Worm (Caenorhabditis elegans) whole organism, early embryonic: Measurements from ENCODE around the gene lron-1.

Experiments used
- B0310.2 ChIP-seq: sonication (generic microtip); optimal IDR thresholded peaks from 2 replicates; lab custom pipeline; 2016; ENCODE audit warnings: mild to moderate bottlenecking, missing genetic modification characterization, missing compliant biosample characterization
- F13C5.2 ChIP-seq: sonication (generic microtip); optimal IDR thresholded peaks from 2 replicates; lab custom pipeline; 2017; ENCODE audit warnings: mild to moderate bottlenecking, missing genetic modification characterization, inconsistent platforms, missing compliant biosample characterization
- aly-1 ChIP-seq: sonication (generic microtip); optimal IDR thresholded peaks from 2 replicates; lab custom pipeline; 2016; ENCODE audit warnings: missing genetic modification characterization, missing compliant biosample characterization
- ama-1 ChIP-seq: fragments of 150-350 bp; optimal IDR thresholded peaks from 2 replicates; lab custom pipeline; 2014
- ceh-13 ChIP-seq: fragments of 200-800 bp; sonication (Bioruptor generic); optimal IDR thresholded peaks from 2 replicates; lab custom pipeline; 2018; ENCODE audit warnings: mild to moderate bottlenecking, missing genetic modification characterization, missing compliant biosample characterization
- ceh-36 ChIP-seq: sonication (generic microtip); optimal IDR thresholded peaks from 2 replicates; lab custom pipeline; 2016; ENCODE audit warnings: missing genetic modification characterization, inconsistent platforms, missing compliant biosample characterization
- ets-7 ChIP-seq: sonication (generic microtip); optimal IDR thresholded peaks from 2 replicates; lab custom pipeline; 2016; ENCODE audit warnings: missing genotype, missing genetic modification characterization, missing compliant biosample characterization
- flt-1 ChIP-seq: fragments of 200-800 bp; sonication (Bioruptor generic); IDR thresholded peaks from 2 replicates; pipeline ENCODE4 v1.3.6; 2022; ENCODE audit warnings: missing genetic modification characterization, missing compliant biosample characterization
- hmbx-1 ChIP-seq: sonication (generic microtip); optimal IDR thresholded peaks from 2 replicates; lab custom pipeline; 2016; ENCODE audit warnings: mild to moderate bottlenecking, missing genetic modification characterization, missing compliant biosample characterization
- hmg-4 ChIP-seq: fragments of 200-800 bp; sonication (Bioruptor generic); optimal IDR thresholded peaks from 2 replicates; lab custom pipeline; 2018; ENCODE audit warnings: mild to moderate bottlenecking, missing genetic modification characterization, missing compliant biosample characterization
- hnd-1 ChIP-seq: sonication (generic microtip); optimal IDR thresholded peaks from 2 replicates; lab custom pipeline; 2016; ENCODE audit warnings: missing genetic modification characterization, missing compliant biosample characterization
- pes-1 ChIP-seq: fragments of 200-800 bp; sonication (Bioruptor generic); IDR thresholded peaks from 2 replicates; pipeline ENCODE4 v1.3.6; 2022; ENCODE audit warnings: missing genetic modification reagents, missing genetic modification characterization, missing compliant biosample characterization
- scrt-1 ChIP-seq: fragments of 200-800 bp; sonication (Bioruptor generic); IDR thresholded peaks from 2 replicates; pipeline ENCODE4 v1.3.6; 2022; ENCODE audit warnings: missing genetic modification characterization, missing compliant biosample characterization
- sea-1 ChIP-seq: fragments of 200-800 bp; sonication (Bioruptor generic); conservative IDR thresholded peaks from 2 replicates; pipeline ENCODE4 v1.3.6; 2022; ENCODE audit warnings: missing genetic modification characterization, missing compliant biosample characterization
- tbx-11 ChIP-seq: fragments of 200-800 bp; sonication (Bioruptor generic); IDR thresholded peaks from 2 replicates; pipeline ENCODE4 v1.3.6; 2022; ENCODE audit warnings: missing genetic modification characterization, missing compliant biosample characterization
- tbx-37 ChIP-seq: fragments of 200-800 bp; sonication (Bioruptor generic); conservative IDR thresholded peaks from 2 replicates; pipeline ENCODE4 v1.3.6; 2022; ENCODE audit warnings: missing genetic modification reagents, missing genetic modification characterization, missing compliant biosample characterization
- tra-4 ChIP-seq: sonication (generic microtip); optimal IDR thresholded peaks from 2 replicates; lab custom pipeline; 2017; ENCODE audit warnings: missing genetic modification characterization, missing compliant biosample characterization

Gene lron-1

DNA sequence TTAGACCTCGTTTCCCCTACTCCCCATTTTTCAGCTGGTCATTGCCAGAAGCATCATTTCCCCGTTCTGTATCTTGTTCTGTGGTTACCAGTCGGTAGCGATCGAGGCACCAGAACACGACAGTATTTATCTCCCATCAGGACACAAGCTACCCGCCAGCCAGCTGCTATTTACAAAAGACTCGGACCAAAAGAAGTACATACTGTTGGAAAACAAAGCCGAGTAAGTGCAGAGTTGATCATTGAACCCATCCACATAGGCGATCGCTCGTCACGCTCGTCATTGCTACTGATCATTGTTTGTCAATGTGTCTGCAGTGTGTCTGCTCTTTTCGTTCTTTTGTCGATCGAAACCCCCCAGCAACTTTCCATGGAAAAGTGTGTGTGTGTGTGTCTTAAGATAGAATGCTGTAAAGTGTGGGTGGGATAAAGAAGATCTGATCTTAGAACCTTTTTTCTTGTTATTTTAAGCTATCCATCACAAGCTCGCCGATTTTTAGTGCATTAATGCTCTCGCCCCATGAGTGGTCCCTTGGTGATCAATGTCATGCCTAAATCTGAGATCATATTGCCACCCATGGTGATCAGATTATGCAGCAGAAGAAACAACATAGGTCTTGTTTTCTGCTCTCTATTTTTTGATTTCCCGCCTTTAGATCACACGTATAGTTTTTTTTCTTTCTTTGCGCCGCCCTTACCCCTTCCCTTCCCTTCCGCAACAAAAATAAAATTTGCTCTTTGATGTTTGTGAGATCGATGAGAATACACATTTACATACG lies 12.8 kb upstream of the lron-1 start:
- TF ChIP-seq flt-1 (GFP tag; lab: Robert Waterston, UW), result no peak
- no peak for TF ChIP-seq ceh-36
- no peak for TF ChIP-seq ama-1 (lab: Kevin White, UChicago)
- no peak for TF ChIP-seq B0310.2 (tag; lab: Kevin White, UChicago)
- TF ChIP-seq scrt-1 (GFP tag; lab: Robert Waterston, UW), result no peak
- TF ChIP-seq aly-1, result no peak
- TF ChIP-seq tbx-11, result no peak
- no peak for TF ChIP-seq hnd-1
- no peak for TF ChIP-seq hmg-4 (GFP tag; lab: Kevin White, UChicago)
- TF ChIP-seq ceh-13 (GFP tag; lab: Kevin White, UChicago), result no peak
- TF ChIP-seq ets-7 (tag; lab: Kevin White, UChicago), result no peak
- no peak for TF ChIP-seq tbx-37 (GFP tag; lab: Robert Waterston, UW)
- TF ChIP-seq hmbx-1, result no peak
- no peak for TF ChIP-seq F13C5.2 (tag; lab: Kevin White, UChicago)
- no peak for TF ChIP-seq pes-1 (GFP tag; lab: Robert Waterston, UW)

DNA sequence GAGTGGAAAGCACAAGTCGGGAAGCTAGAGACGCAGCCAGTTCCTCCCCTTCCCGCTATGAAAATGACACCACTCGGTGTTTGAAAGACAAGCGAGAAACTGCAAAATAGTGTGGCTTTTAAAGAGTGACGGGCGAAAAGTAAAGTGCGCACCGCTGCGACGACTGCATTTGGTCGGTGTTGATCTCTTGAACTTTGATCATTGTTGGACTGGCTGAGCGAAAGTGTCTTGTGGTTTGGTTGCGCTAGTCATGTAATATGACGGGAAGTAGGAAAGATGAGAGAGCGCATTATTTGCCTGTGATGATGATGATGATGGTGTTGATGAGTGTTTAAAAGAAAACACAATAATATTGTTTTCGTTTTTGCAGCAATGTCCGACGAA lies 12.2 kb upstream of the lron-1 start:
- TF ChIP-seq hmbx-1 (no peak), F13C5.2 (tag; lab: Kevin White, UChicago) (peak; percentile 34)

DNA sequence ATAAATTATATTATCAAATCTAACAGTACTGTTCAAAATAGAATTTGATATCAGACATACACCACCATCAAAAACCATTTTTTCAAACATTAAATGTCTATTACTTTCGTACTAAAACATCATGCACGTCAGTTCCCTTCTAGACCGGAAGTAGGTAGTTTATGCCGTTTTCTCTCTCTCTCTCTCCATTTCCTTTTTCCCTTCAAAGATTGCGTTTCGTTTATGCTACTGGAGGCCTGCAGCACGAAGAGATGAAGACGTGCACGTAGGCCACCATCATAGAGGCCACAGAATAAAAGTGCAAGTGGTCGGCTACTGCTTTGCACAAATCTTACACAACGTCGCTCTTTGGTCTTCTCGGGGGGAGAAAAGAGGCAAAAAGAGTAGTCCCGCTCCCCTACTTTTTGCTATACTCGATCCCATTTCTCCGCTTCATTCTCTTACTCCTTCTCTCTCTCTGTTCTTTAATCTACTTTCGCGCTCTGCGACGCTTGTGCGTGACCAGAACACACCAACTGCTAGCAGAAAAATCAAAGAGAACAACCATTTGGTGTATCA lies 11.0 kb upstream of the lron-1 start:
- TF ChIP-seq ceh-13 (GFP tag; lab: Kevin White, UChicago) (no peak), sea-1 (no peak), F13C5.2 (tag; lab: Kevin White, UChicago) (peak; percentile 12), pes-1 (GFP tag; lab: Robert Waterston, UW) (no peak), flt-1 (GFP tag; lab: Robert Waterston, UW) (no peak), ama-1 (lab: Kevin White, UChicago) (no peak)

DNA sequence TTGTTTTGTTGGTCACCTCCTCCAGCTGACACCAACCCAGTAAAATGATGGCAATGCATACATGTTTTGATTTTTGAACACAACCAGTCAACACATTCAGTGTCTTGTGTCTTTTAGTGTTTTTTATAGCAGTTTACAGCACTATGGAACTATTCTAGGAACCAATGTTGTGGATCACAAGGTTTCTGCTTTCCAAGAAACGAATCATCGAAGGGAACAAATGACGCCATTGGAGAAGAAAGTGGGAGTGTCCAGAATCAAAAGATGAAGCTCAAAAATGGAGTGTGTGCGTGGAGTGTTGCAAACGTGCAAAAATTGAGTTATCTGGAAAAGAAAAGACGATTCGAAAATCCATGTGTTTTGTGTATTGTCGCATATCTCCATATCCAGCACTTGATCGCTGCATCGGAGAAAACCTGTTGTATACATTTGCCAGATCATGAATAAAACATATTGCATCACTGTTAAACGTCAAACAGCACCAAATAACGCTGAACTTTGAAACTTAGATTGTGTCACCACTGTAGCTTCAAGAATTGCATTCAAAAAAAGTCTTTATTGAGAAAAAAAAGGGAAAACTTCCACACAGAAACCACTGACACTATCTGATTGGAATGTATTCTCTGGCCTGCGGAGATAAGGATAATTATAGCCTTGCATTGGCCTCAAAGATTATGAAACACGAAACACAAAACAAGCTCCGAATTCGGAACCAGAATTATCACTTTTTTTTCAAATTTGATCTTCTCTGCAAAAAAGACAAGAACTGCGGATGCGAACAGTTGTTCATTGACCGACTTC lies 10.0 kb upstream of the lron-1 start:
- TF ChIP-seq flt-1 (GFP tag; lab: Robert Waterston, UW) (no peak), hnd-1 (no peak), B0310.2 (tag; lab: Kevin White, UChicago) (no peak)

DNA sequence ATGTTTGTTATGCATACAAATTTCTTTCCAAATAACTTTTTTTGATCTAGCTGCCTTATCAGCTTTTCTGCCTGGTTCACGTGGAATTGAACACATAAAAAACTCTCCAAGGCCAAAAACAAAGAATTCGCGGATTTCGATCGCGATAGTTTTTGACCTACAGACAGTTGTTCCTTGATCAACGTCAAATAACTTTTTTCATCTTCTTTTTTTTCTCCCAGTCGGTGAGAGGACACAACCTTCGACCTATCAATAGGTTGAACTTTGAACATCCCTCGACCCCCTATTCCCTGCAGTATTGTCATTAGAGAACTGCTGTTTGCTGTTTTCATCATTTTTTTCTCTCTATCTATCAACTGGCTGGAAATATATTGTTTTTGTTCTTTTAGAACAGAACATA lies 8.7 kb upstream of the lron-1 start:
- TF ChIP-seq scrt-1 (GFP tag; lab: Robert Waterston, UW), result no peak
- TF ChIP-seq hmbx-1, result no peak
- no peak for TF ChIP-seq flt-1 (GFP tag; lab: Robert Waterston, UW)
- no peak for TF ChIP-seq tbx-11
- TF ChIP-seq hnd-1, result no peak
- no peak for TF ChIP-seq tra-4
- TF ChIP-seq ceh-13 (GFP tag; lab: Kevin White, UChicago), result no peak
- TF ChIP-seq aly-1, result no peak
- no peak for TF ChIP-seq hmg-4 (GFP tag; lab: Kevin White, UChicago)
- no peak for TF ChIP-seq ceh-36
- no peak for TF ChIP-seq sea-1
- TF ChIP-seq ets-7 (tag; lab: Kevin White, UChicago), result no peak
- no peak for TF ChIP-seq pes-1 (GFP tag; lab: Robert Waterston, UW)

DNA sequence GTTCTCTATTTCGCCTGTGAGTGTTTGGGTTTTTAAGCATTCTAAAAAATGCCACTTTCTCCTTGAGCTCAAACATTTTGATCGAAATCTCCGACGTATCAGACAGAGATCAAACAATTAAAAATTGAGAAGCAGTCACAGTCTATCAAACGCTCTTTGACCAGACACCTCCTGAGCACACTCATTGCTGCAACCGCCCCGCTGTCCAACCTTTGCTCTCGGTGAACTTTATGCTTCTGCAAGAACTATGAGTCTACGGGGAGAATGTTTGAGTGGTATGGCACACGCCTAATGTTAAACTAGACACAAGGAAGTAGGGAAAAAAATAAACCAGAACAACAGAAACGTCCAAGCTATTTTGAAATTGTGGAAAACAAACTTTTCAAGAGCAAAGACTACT lies 7.3 kb upstream of the lron-1 start:
- TF ChIP-seq ets-7 (tag; lab: Kevin White, UChicago) (no peak), ceh-13 (GFP tag; lab: Kevin White, UChicago) (no peak), tra-4 (no peak), flt-1 (GFP tag; lab: Robert Waterston, UW) (no peak), hmg-4 (GFP tag; lab: Kevin White, UChicago) (no peak), ceh-36 (no peak), hnd-1 (no peak), B0310.2 (tag; lab: Kevin White, UChicago) (no peak), ama-1 (lab: Kevin White, UChicago) (no peak), tbx-11 (no peak), scrt-1 (GFP tag; lab: Robert Waterston, UW) (no peak), F13C5.2 (tag; lab: Kevin White, UChicago) (no peak)

DNA sequence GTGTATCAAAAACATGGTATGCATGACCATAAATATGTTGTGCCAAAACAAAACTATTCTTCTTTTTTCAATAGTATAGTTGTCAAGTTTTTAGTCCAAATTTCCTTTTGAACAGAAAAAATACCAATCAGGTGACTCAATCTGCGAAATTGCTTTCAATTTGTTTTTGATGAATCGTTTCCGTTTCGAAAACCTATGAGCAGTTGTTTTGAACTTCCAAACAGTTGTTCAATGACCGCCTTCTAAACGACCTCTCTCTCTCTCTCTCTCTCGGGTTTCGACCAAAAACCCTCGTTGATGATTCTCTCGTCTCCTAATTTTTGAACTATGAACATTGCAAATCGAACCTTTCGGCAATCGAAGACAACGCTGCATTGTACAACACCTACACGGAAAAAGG lies 6.5 kb upstream of the lron-1 start:
- TF ChIP-seq tra-4 (no peak), ceh-13 (GFP tag; lab: Kevin White, UChicago) (no peak), ets-7 (tag; lab: Kevin White, UChicago) (no peak), flt-1 (GFP tag; lab: Robert Waterston, UW) (no peak), scrt-1 (GFP tag; lab: Robert Waterston, UW) (no peak), hnd-1 (no peak), sea-1 (no peak), pes-1 (GFP tag; lab: Robert Waterston, UW) (no peak), ceh-36 (no peak), aly-1 (no peak), hmg-4 (GFP tag; lab: Kevin White, UChicago) (no peak), tbx-37 (GFP tag; lab: Robert Waterston, UW) (no peak), tbx-11 (no peak), B0310.2 (tag; lab: Kevin White, UChicago) (no peak), F13C5.2 (tag; lab: Kevin White, UChicago) (no peak), ama-1 (lab: Kevin White, UChicago) (no peak), hmbx-1 (no peak)
